Worm (Caenorhabditis elegans): ENCODE results near the gene aex-2.

Gene aex-2

ce11 chrX:9679427-9679826, 26.5 kb upstream of the aex-2 start (continued):
- TF ChIP-seq nhr-11 (tag; optimal IDR thresholded peaks at IDR 0.05) (no peak), ceh-90 (tag; optimal IDR thresholded peaks at IDR 0.05) (no peak), dpl-1 (GFP tag; optimal IDR thresholded peaks at IDR 0.05) (no peak), lsy-2 (tag; optimal IDR thresholded peaks at IDR 0.05) (no peak)

DNA sequence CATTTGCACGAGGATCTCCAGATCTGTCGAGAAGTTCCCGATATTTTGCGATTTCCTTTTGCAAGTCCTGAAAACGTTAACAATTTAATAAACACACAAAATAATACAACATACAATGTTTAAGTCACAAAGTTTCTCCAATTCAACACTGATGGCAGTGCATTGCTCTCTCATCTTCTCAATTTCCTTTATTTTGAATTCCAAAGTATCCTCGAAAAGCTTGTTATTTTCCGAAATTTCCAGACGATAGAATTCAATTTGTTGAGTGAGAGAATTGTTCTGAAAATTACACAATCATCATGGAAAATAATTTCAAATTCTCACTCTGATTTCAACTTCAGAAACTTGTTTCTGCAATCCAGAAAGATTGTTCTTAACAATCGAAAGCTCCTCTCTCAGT, 25.0 kb upstream of the aex-2 start:
- TF ChIP-seq lin-13 (GFP tag; optimal IDR thresholded peaks at IDR 0.05) (no peak), unc-62 (GFP tag; optimal IDR thresholded peaks at IDR 0.05) (no peak), hpl-2 (GFP tag; optimal IDR thresholded peaks at IDR 0.05) (no peak), skn-1 (tag; optimal IDR thresholded peaks at IDR 0.05) (no peak), blmp-1 (tag; optimal IDR thresholded peaks at IDR 0.05) (no peak), alr-1 (tag; optimal IDR thresholded peaks at IDR 0.05; ENCODE audit: borderline replicate concordance) (no peak), lir-3 (tag; optimal IDR thresholded peaks at IDR 0.05; ENCODE audit: poor library complexity) (no peak)

ce11 chrX:9676788-9677454, 24.0 kb upstream of the aex-2 start:
- TF ChIP-seq elt-2 (tag; optimal IDR thresholded peaks at IDR 0.05) (peak; percentile 65), aha-1 (tag; optimal IDR thresholded peaks at IDR 0.05) (no peak)

- no peak for TF ChIP-seq sptf-1 (tag; optimal IDR thresholded peaks at IDR 0.05)
- TF ChIP-seq mab-9 (GFP tag; IDR thresholded peaks at IDR 0.05): no peak
- no peak for TF ChIP-seq ama-1 (optimal IDR thresholded peaks at IDR 0.05)
- no peak for TF ChIP-seq swsn-7 (tag; optimal IDR thresholded peaks at IDR 0.05)
- no peak for TF ChIP-seq nhr-20 (tag; optimal IDR thresholded peaks at IDR 0.05)
Observed at ce11 chrX:9676009-9676408, 23.1 kb upstream of the aex-2 start.

- peak; percentile 45 for TF ChIP-seq dsc-1 (tag; optimal IDR thresholded peaks at IDR 0.05)
- no peak for TF ChIP-seq nhr-11 (tag; optimal IDR thresholded peaks at IDR 0.05)
Observed at ce11 chrX:9674799-9675198, 21.9 kb upstream of the aex-2 start, which contains the start of gene C43C3.4. TSS of gene C43C3.4 (minus strand) at chrX:9674899.

ce11 chrX:9673228-9673627, 20.3 kb upstream of the aex-2 start:
- TF ChIP-seq lin-14 (GFP tag; optimal IDR thresholded peaks at IDR 0.05) (peak; percentile 62), elt-2 (tag; optimal IDR thresholded peaks at IDR 0.05) (no peak)

DNA sequence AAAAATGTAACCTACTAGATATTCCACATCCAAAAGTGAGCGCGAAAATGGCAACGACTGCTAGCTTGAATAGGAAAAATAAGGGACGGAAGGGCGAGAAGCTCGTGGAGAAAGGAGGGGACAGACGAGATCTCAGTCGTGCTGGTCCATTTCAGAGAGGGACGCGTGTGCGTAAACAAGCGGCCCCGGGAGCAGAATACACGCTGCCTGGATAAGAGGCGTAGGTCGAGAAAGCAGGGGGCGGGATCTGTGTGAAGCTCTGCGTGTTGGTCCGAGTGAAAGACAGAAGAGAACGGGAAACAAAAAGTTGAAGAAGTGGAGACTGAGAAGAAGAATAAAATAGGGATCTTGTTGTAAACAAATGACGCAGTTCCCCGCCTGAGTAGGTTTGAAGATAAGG, 15.6 kb upstream of the aex-2 start, which contains the start of gene T14B1.1:
Gene T14B1.1, minus strand, starts transcription at position 170 of the 400 bp plus-strand sequence.
- peak; percentile 26 for TF ChIP-seq snu-23 (GFP tag; optimal IDR thresholded peaks at IDR 0.05)
- TF ChIP-seq unc-98 (GFP tag; IDR thresholded peaks at IDR 0.05): no peak
- TF ChIP-seq lin-35 (GFP tag; optimal IDR thresholded peaks at IDR 0.05): peak in 1 of 2 experiments; percentile 23
- peak in 1 of 2 experiments; percentile 30 for TF ChIP-seq lsy-2 (tag; optimal IDR thresholded peaks at IDR 0.05)
- peak in 1 of 2 experiments; percentile 3 for TF ChIP-seq mdl-1 (tag; optimal IDR thresholded peaks at IDR 0.05)
- no peak for TF ChIP-seq efl-3 (GFP tag; optimal IDR thresholded peaks at IDR 0.05)
- no peak for TF ChIP-seq C16A3.4 (tag; optimal IDR thresholded peaks at IDR 0.05)
- TF ChIP-seq swsn-7 (tag; optimal IDR thresholded peaks at IDR 0.05): peak; percentile 18
- TF ChIP-seq ama-1 (optimal IDR thresholded peaks at IDR 0.05): no peak
- peak; percentile 86 for TF ChIP-seq lin-14 (GFP tag; optimal IDR thresholded peaks at IDR 0.05)
- TF ChIP-seq nhr-47 (tag; optimal IDR thresholded peaks at IDR 0.05): peak; percentile 8
- TF ChIP-seq nhr-19 (GFP tag; conservative IDR thresholded peaks at IDR 0.05): peak; percentile 16; the same call in 1 of the 2 replicates
- no peak for TF ChIP-seq nhr-77 (tag; optimal IDR thresholded peaks at IDR 0.05)
- TF ChIP-seq egl-13 (tag; optimal IDR thresholded peaks at IDR 0.05): no peak
- TF ChIP-seq dsc-1 (tag; optimal IDR thresholded peaks at IDR 0.05): peak; percentile 7
- no peak for TF ChIP-seq ceh-88 (GFP tag; IDR thresholded peaks at IDR 0.05)
- peak in 1 of 3 experiments; percentile 39 for TF ChIP-seq ceh-82 (tag; optimal IDR thresholded peaks at IDR 0.05)
- TF ChIP-seq fkh-10 (GFP tag; optimal IDR thresholded peaks at IDR 0.05): peak; percentile 29
- peak; percentile 27 for TF ChIP-seq rnt-1 (tag; optimal IDR thresholded peaks at IDR 0.05)
- no peak for TF ChIP-seq unc-30 (tag; optimal IDR thresholded peaks at IDR 0.05)
- TF ChIP-seq efl-1 (optimal IDR thresholded peaks at IDR 0.05): no peak
- TF ChIP-seq efl-1 (GFP tag; optimal IDR thresholded peaks at IDR 0.05 in 1 of 2): peak in 1 of 2 experiments; percentile 10
- TF ChIP-seq nhr-28 (tag; optimal IDR thresholded peaks at IDR 0.05): no peak
- TF ChIP-seq unc-86 (tag; optimal IDR thresholded peaks at IDR 0.05): peak; percentile 9
- peak; percentile 48 for TF ChIP-seq fkh-8 (tag; optimal IDR thresholded peaks at IDR 0.05)
- no peak for TF ChIP-seq pqm-1 (tag; optimal IDR thresholded peaks at IDR 0.05)
